Fruit fly (Drosophila melanogaster) whole organism, pupa: ENCODE data around the gene Rexo5.

ENCODE experiments used
- CG13204 ChIP-seq: fragments of 200-800 bp; sonication (Bioruptor generic); optimal IDR thresholded peaks from 2 replicates; lab custom pipeline; 2018; ENCODE audit warnings: missing biosample characterization, mild to moderate bottlenecking, missing genetic modification characterization, moderate library complexity
- CG15710 ChIP-seq: fragments of 200-800 bp; sonication (Bioruptor generic); optimal IDR thresholded peaks from 2 replicates; lab custom pipeline; 2018; ENCODE audit warnings: missing biosample characterization, mild to moderate bottlenecking, missing genetic modification characterization, moderate library complexity
- CG32121 ChIP-seq: fragments of 200-800 bp; sonication (Bioruptor generic); IDR thresholded peaks from 2 replicates; pipeline ENCODE4 v1.3.6; 2022; ENCODE audit warnings: missing biosample characterization, missing genetic modification characterization
- CG8159 ChIP-seq: fragments of 200-800 bp; sonication (Bioruptor generic); optimal IDR thresholded peaks from 3 replicates; lab custom pipeline; 2018; ENCODE audit warnings: missing biosample characterization, mild to moderate bottlenecking, missing genetic modification characterization, moderate library complexity
- CG9948 ChIP-seq: fragments of 200-800 bp; sonication (Bioruptor generic); optimal IDR thresholded peaks from 2 replicates; lab custom pipeline; 2018; ENCODE audit warnings: missing biosample characterization, mild to moderate bottlenecking, missing genetic modification characterization, moderate library complexity
- EcR ChIP-seq: fragments of 200-800 bp; sonication (Bioruptor generic); optimal IDR thresholded peaks from 3 replicates; lab custom pipeline; 2019; ENCODE audit warnings: missing biosample characterization, missing genetic modification characterization, mild to moderate bottlenecking, moderate library complexity, missing genetic modification reagents
- Pif1A ChIP-seq: fragments of 200-800 bp; sonication (Bioruptor generic); optimal IDR thresholded peaks from 3 replicates; lab custom pipeline; 2016; ENCODE audit warnings: missing biosample characterization, missing genetic modification characterization

- TF ChIP-seq CG13204 = no peak
- no peak for TF ChIP-seq CG15710 (tag; lab: Kevin White, UChicago)
- no peak for TF ChIP-seq EcR (GFP tag; lab: Kevin White, UChicago)
- TF ChIP-seq CG8159 (tag; lab: Kevin White, UChicago) = no peak
- no peak for TF ChIP-seq CG32121
- TF ChIP-seq CG9948 (tag; lab: Kevin White, UChicago) = no peak
- TF ChIP-seq Pif1A (GFP tag; lab: Kevin White, UChicago) = no peak
These were observed 47.3 kb upstream of the Rexo5 start for dm6 chr3L:6556221-6556620.
